Worm (Caenorhabditis elegans) whole organism, L1 larva: ENCODE data around the gene ceh-14.

Experiments used
- C16A3.4 ChIP-seq: fragments of 150-350 bp; optimal IDR thresholded peaks from 2 replicates; lab custom pipeline; 2014; ENCODE audit warnings: missing biosample characterization, missing genetic modification characterization
- C34B4.2 ChIP-seq: sonication (generic microtip); optimal IDR thresholded peaks from 2 replicates; lab custom pipeline; 2017; ENCODE audit warnings: mild to moderate bottlenecking, missing genetic modification characterization, missing compliant biosample characterization
- Y116A8C.19 ChIP-seq: sonication (generic microtip); optimal IDR thresholded peaks from 2 replicates; lab custom pipeline; 2016; ENCODE audit warnings: missing compliant biosample characterization, missing genetic modification characterization, borderline replicate concordance
- aha-1 ChIP-seq: fragments of 150-350 bp; optimal IDR thresholded peaks from 2 replicates; lab custom pipeline; 2014; ENCODE audit warnings: missing biosample characterization, missing genetic modification characterization
- blmp-1 ChIP-seq: fragments of 150-350 bp; optimal IDR thresholded peaks from 2 replicates; lab custom pipeline; 2014; ENCODE audit warnings: missing biosample characterization, missing genetic modification characterization
- ceh-63 ChIP-seq: fragments of 200-800 bp; sonication (Bioruptor generic); optimal IDR thresholded peaks from 2 replicates; lab custom pipeline; 2018; ENCODE audit warnings: mild to moderate bottlenecking, missing genetic modification characterization, missing compliant biosample characterization
- ceh-8 ChIP-seq: fragments of 200-800 bp; sonication (Bioruptor generic); optimal IDR thresholded peaks from 2 replicates; lab custom pipeline; 2018; ENCODE audit warnings: mild to moderate bottlenecking, missing genetic modification characterization, moderate library complexity, missing compliant biosample characterization
- ceh-82 ChIP-seq, 3 experiments: fragments of 150-350 bp in 1 of 3; sonication (generic microtip) in 2 of 3; optimal IDR thresholded peaks; 2 replicates each; lab custom pipeline; 2014 to 2017; ENCODE audit warnings: missing biosample characterization in 3 of 3, missing genetic modification characterization in 3 of 3
- ceh-88 ChIP-seq: fragments of 200-800 bp; sonication (Bioruptor generic); IDR thresholded peaks from 2 replicates; pipeline ENCODE4 v1.3.6; 2022; ENCODE audit warnings: missing genetic modification characterization, missing compliant biosample characterization
- ces-1 ChIP-seq: fragments of 150-350 bp; optimal IDR thresholded peaks from 2 replicates; lab custom pipeline; 2014; ENCODE audit warnings: missing biosample characterization, missing genetic modification reagents, missing genetic modification characterization
- dsc-1 ChIP-seq: sonication (generic microtip); optimal IDR thresholded peaks from 2 replicates; lab custom pipeline; 2016; ENCODE audit warnings: mild to moderate bottlenecking, missing genetic modification characterization, missing compliant biosample characterization
- efl-1 ChIP-seq, 4 experiments: fragments of 150-350 bp; optimal IDR thresholded peaks in 3 of 4; peaks in 1 of 4; 1 replicate in 1 of 4; 2 replicates in 3 of 4; lab custom pipeline; 2014; ENCODE audit warnings: missing biosample characterization in 2 of 4, missing genetic modification characterization in 2 of 4, missing genetic modification reagents in 2 of 4
- efl-3 ChIP-seq: fragments of 200-800 bp; sonication (Bioruptor generic); optimal IDR thresholded peaks from 2 replicates; lab custom pipeline; 2018; ENCODE audit warnings: mild to moderate bottlenecking, missing genetic modification characterization, missing compliant biosample characterization
- egl-27 ChIP-seq, 2 experiments: fragments of 150-350 bp in 1 of 2; sonication (generic microtip); optimal IDR thresholded peaks; 3 replicates each; lab custom pipeline; 2017 to 2018; ENCODE audit warnings: missing biosample characterization in 2 of 2, missing genetic modification characterization in 2 of 2, missing genetic modification reagents in 2 of 2
- elt-2 ChIP-seq: sonication (generic microtip); optimal IDR thresholded peaks from 2 replicates; lab custom pipeline; 2016; ENCODE audit warnings: missing genetic modification characterization, mild to moderate bottlenecking, inconsistent platforms, missing compliant biosample characterization, missing genetic modification reagents
- elt-3 ChIP-seq, 6 experiments: fragments of 150-350 bp in 1 of 6; sonication (generic microtip); optimal IDR thresholded peaks; 2 replicates each; lab custom pipeline; 2017 to 2018; ENCODE audit warnings: missing biosample characterization in 6 of 6, missing genetic modification characterization in 6 of 6, inconsistent platforms in 1 of 6
- ets-5 ChIP-seq: fragments of 200-800 bp; sonication (Bioruptor generic); IDR thresholded peaks from 2 replicates; pipeline ENCODE4 v1.3.6; 2022; ENCODE audit warnings: missing genetic modification characterization, missing compliant biosample characterization
- fkh-10 ChIP-seq: sonication (generic microtip); optimal IDR thresholded peaks from 2 replicates; lab custom pipeline; 2017; ENCODE audit warnings: missing biosample characterization, missing genetic modification reagents, missing genetic modification characterization
- fkh-4 ChIP-seq: sonication (generic microtip); optimal IDR thresholded peaks from 2 replicates; lab custom pipeline; 2016; ENCODE audit warnings: missing compliant biosample characterization, missing genetic modification characterization, borderline replicate concordance
- fkh-8 ChIP-seq: sonication (generic microtip); optimal IDR thresholded peaks from 2 replicates; lab custom pipeline; 2016; ENCODE audit warnings: mild to moderate bottlenecking, missing genetic modification characterization, missing compliant biosample characterization
- grh-1 ChIP-seq: fragments of 200-800 bp; sonication (Bioruptor generic); IDR thresholded peaks from 2 replicates; pipeline ENCODE4 v1.3.6; 2022; ENCODE audit warnings: missing genetic modification reagents, missing genetic modification characterization, missing compliant biosample characterization
- hlh-4 ChIP-seq: sonication (generic microtip); optimal IDR thresholded peaks from 2 replicates; lab custom pipeline; 2016; ENCODE audit warnings: mild to moderate bottlenecking, missing genetic modification characterization, missing compliant biosample characterization
- irx-1 ChIP-seq: sonication (generic microtip); optimal IDR thresholded peaks from 2 replicates; lab custom pipeline; 2016; ENCODE audit warnings: missing genetic modification characterization, missing compliant biosample characterization
- lin-13 ChIP-seq: fragments of 150-350 bp; optimal IDR thresholded peaks from 2 replicates; lab custom pipeline; 2014; ENCODE audit warnings: missing biosample characterization, missing genetic modification reagents, missing genetic modification characterization
- lin-14 ChIP-seq: fragments of 200-800 bp; sonication (Bioruptor generic); optimal IDR thresholded peaks from 2 replicates; lab custom pipeline; 2018; ENCODE audit warnings: mild to moderate bottlenecking, missing genetic modification characterization, moderate library complexity, missing compliant biosample characterization
- lin-15B ChIP-seq: fragments of 150-350 bp; sonication (generic microtip); optimal IDR thresholded peaks from 3 replicates; lab custom pipeline; 2014; ENCODE audit warnings: missing biosample characterization, missing genetic modification characterization
- lin-35 ChIP-seq, 2 experiments: fragments of 150-350 bp; optimal IDR thresholded peaks; 2 replicates each; lab custom pipeline; 2014; ENCODE audit warnings: missing biosample characterization in 2 of 2, missing genetic modification characterization in 2 of 2, missing genetic modification reagents in 2 of 2
- lin-39 ChIP-seq: fragments of 150-350 bp; optimal IDR thresholded peaks from 2 replicates; lab custom pipeline; 2014; ENCODE audit warnings: missing biosample characterization, missing genetic modification reagents, missing genetic modification characterization
- lir-3 ChIP-seq: sonication (generic microtip); optimal IDR thresholded peaks from 2 replicates; lab custom pipeline; 2016; ENCODE audit warnings: mild to moderate bottlenecking, missing genetic modification characterization, moderate library complexity, missing compliant biosample characterization; ENCODE audit not compliant: poor library complexity
- lsy-2 ChIP-seq, 2 experiments: fragments of 150-350 bp; optimal IDR thresholded peaks; 2 replicates each; lab custom pipeline; 2014; ENCODE audit warnings: missing biosample characterization in 2 of 2, missing genetic modification characterization in 2 of 2
- mdl-1 ChIP-seq, 2 experiments: fragments of 150-350 bp; optimal IDR thresholded peaks; 2 replicates each; lab custom pipeline; 2014 to 2017; ENCODE audit warnings: missing biosample characterization in 2 of 2, missing genetic modification characterization in 2 of 2, inconsistent platforms in 1 of 2
- mef-2 ChIP-seq: fragments of 150-350 bp; optimal IDR thresholded peaks from 2 replicates; lab custom pipeline; 2014; ENCODE audit warnings: missing biosample characterization, missing genetic modification characterization
- mep-1 ChIP-seq: fragments of 150-350 bp; optimal IDR thresholded peaks from 2 replicates; lab custom pipeline; 2014; ENCODE audit warnings: missing biosample characterization, missing genetic modification characterization
- nhr-11 ChIP-seq: fragments of 150-350 bp; optimal IDR thresholded peaks from 2 replicates; lab custom pipeline; 2014; ENCODE audit warnings: missing biosample characterization, missing genetic modification characterization
- nhr-12 ChIP-seq: sonication (generic microtip); optimal IDR thresholded peaks from 2 replicates; lab custom pipeline; 2017; ENCODE audit warnings: missing biosample characterization, missing genetic modification characterization
- nhr-28 ChIP-seq: fragments of 150-350 bp; optimal IDR thresholded peaks from 2 replicates; lab custom pipeline; 2014; ENCODE audit warnings: missing biosample characterization, missing genetic modification characterization
- nhr-76 ChIP-seq: sonication (generic microtip); optimal IDR thresholded peaks from 2 replicates; lab custom pipeline; 2017; ENCODE audit warnings: missing biosample characterization, missing genetic modification characterization
- pax-3 ChIP-seq: fragments of 200-800 bp; sonication (Bioruptor generic); optimal IDR thresholded peaks from 2 replicates; lab custom pipeline; 2018; ENCODE audit warnings: mild to moderate bottlenecking, missing genetic modification characterization, moderate library complexity, missing compliant biosample characterization
- rnt-1 ChIP-seq: sonication (generic microtip); optimal IDR thresholded peaks from 2 replicates; lab custom pipeline; 2016; ENCODE audit warnings: mild to moderate bottlenecking, missing genetic modification characterization, moderate library complexity, missing compliant biosample characterization
- skn-1 ChIP-seq: fragments of 150-350 bp; optimal IDR thresholded peaks from 2 replicates; lab custom pipeline; 2014; ENCODE audit warnings: missing biosample characterization, missing genetic modification characterization
- snpc-4 ChIP-seq: fragments of 150-350 bp; optimal IDR thresholded peaks from 2 replicates; lab custom pipeline; 2014; ENCODE audit warnings: missing biosample characterization, missing genetic modification characterization
- snu-23 ChIP-seq: sonication (generic microtip); optimal IDR thresholded peaks from 2 replicates; lab custom pipeline; 2016; ENCODE audit warnings: missing genetic modification characterization, missing compliant biosample characterization
- sptf-1 ChIP-seq: fragments of 150-350 bp; optimal IDR thresholded peaks from 2 replicates; lab custom pipeline; 2014; ENCODE audit warnings: missing biosample characterization, missing genetic modification characterization
- sup-37 ChIP-seq: fragments of 200-800 bp; sonication (Bioruptor generic); optimal IDR thresholded peaks from 2 replicates; lab custom pipeline; 2018; ENCODE audit warnings: mild to moderate bottlenecking, missing genetic modification characterization, missing compliant biosample characterization
- unc-86 ChIP-seq: sonication (generic microtip); optimal IDR thresholded peaks from 2 replicates; lab custom pipeline; 2016; ENCODE audit warnings: missing genetic modification characterization, missing compliant biosample characterization
- zag-1 ChIP-seq: fragments of 150-350 bp; optimal IDR thresholded peaks from 2 replicates; lab custom pipeline; 2014; ENCODE audit warnings: missing biosample characterization, missing genetic modification characterization
- ztf-11 ChIP-seq, 2 experiments: sonication (generic microtip); optimal IDR thresholded peaks; 2 replicates each; lab custom pipeline; 2016 to 2017; ENCODE audit warnings: missing genetic modification characterization in 2 of 2, missing biosample characterization in 1 of 2, missing compliant biosample characterization in 1 of 2
- ztf-4 ChIP-seq: fragments of 150-350 bp; optimal IDR thresholded peaks from 2 replicates; lab custom pipeline; 2014; ENCODE audit warnings: missing biosample characterization, missing genetic modification characterization

Gene ceh-14

DNA sequence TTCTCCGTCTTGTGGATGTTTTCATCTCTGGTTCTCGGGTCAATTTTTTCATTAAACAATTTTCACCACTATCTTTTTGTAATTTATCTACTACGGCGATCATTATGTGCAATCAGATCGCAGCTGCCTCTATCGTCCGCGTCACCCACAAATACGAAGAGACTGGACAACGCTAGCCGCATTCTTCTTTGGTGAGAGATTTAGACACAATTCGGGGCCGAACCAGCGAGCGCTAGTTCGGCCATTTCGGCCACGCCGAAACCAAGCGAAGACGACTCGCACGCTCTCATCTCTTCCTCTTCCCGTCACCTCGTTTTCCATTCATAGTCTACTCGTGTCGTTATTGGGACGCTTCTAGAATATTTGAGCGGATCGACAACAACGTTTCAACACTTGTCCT lies 46.8 kb downstream of the ceh-14 start, which contains the start of gene gly-12 (continued):
- no peak for TF ChIP-seq lin-39 (tag; lab: Kevin White, UChicago)
- TF ChIP-seq mdl-1 (tag; optimal IDR thresholded peaks at IDR 0.05; lab: Kevin White, UChicago), result peak in 1 of 2 experiments; percentile 7
- TF ChIP-seq zag-1 (tag; lab: Kevin White, UChicago), result no peak
- TF ChIP-seq Y116A8C.19 (tag; lab: Kevin White, UChicago), result no peak
- TF ChIP-seq ceh-82 (tag; optimal IDR thresholded peaks at IDR 0.05; lab: Kevin White, UChicago), result peak in 2 of 3 experiments; percentile 6 to 59
- peak; percentile 53 for TF ChIP-seq snu-23 (GFP tag; lab: Kevin White, UChicago)
- TF ChIP-seq nhr-76 (tag; lab: Kevin White, UChicago), result no peak
- no peak for TF ChIP-seq efl-3 (GFP tag; lab: Kevin White, UChicago)
- TF ChIP-seq lin-35 (GFP tag; optimal IDR thresholded peaks at IDR 0.05; lab: Kevin White, UChicago), result peak; percentile 1 to 5
- no peak for TF ChIP-seq hlh-4 (tag; lab: Kevin White, UChicago)
- TF ChIP-seq mef-2 (tag; lab: Kevin White, UChicago), result no peak
- TF ChIP-seq ceh-8 (GFP tag; lab: Kevin White, UChicago), result no peak
- TF ChIP-seq fkh-10 (GFP tag; lab: Kevin White, UChicago), result no peak
- no peak for TF ChIP-seq fkh-8
- TF ChIP-seq elt-3 (tag; optimal IDR thresholded peaks at IDR 0.05; lab: Kevin White, UChicago), result no peak
- TF ChIP-seq nhr-11 (tag; lab: Kevin White, UChicago), result no peak
- TF ChIP-seq unc-86, result peak; percentile 43
- peak; percentile 21 for TF ChIP-seq skn-1 (tag; lab: Kevin White, UChicago)
- peak; percentile 66 for TF ChIP-seq blmp-1 (tag; lab: Kevin White, UChicago)
- TF ChIP-seq ces-1 (GFP tag; lab: Kevin White, UChicago), result no peak
- no peak for TF ChIP-seq ztf-11 (tag; optimal IDR thresholded peaks at IDR 0.05; lab: Kevin White, UChicago)
- TF ChIP-seq nhr-12 (tag; lab: Kevin White, UChicago), result no peak
- TF ChIP-seq ztf-4 (tag; lab: Kevin White, UChicago), result no peak
- TF ChIP-seq sptf-1 (tag; lab: Kevin White, UChicago), result no peak
- no peak for TF ChIP-seq ceh-88 (GFP tag; lab: Robert Waterston, UW)
- TF ChIP-seq fkh-4 (tag; lab: Kevin White, UChicago), result no peak
- TF ChIP-seq egl-27 (tag; optimal IDR thresholded peaks at IDR 0.05; lab: Kevin White, UChicago), result no peak
- TF ChIP-seq grh-1 (GFP tag; lab: Robert Waterston, UW), result no peak
- TF ChIP-seq lin-14 (GFP tag; lab: Kevin White, UChicago), result peak; percentile 84
- no peak for TF ChIP-seq snpc-4 (tag; lab: Kevin White, UChicago)
- TF ChIP-seq irx-1 (tag; lab: Kevin White, UChicago), result no peak
- no peak for TF ChIP-seq dsc-1
- no peak for TF ChIP-seq ceh-63 (GFP tag; lab: Kevin White, UChicago)
- TF ChIP-seq ets-5 (GFP tag; lab: Robert Waterston, UW), result no peak
- TF ChIP-seq lin-15B (tag; lab: Kevin White, UChicago), result no peak
- TF ChIP-seq elt-2, result no peak
- TF ChIP-seq nhr-28 (tag; lab: Kevin White, UChicago), result no peak
- peak in 1 of 2 experiments; percentile 18 for TF ChIP-seq lsy-2 (tag; optimal IDR thresholded peaks at IDR 0.05; lab: Kevin White, UChicago)
- peak; percentile 69 for TF ChIP-seq rnt-1 (tag; lab: Kevin White, UChicago)
- TF ChIP-seq pax-3, result no peak
- no peak for TF ChIP-seq C34B4.2 (tag; lab: Kevin White, UChicago)
- TF ChIP-seq mep-1 (tag; lab: Kevin White, UChicago), result peak; percentile 58
- TF ChIP-seq lir-3, result no peak
- no peak for TF ChIP-seq efl-1 (optimal IDR thresholded peaks at IDR 0.05; lab: Kevin White, UChicago)
- no peak for TF ChIP-seq efl-1 (GFP tag; optimal IDR thresholded peaks at IDR 0.05 in 1 of 2; lab: Kevin White, UChicago)
- TF ChIP-seq lin-13 (GFP tag; lab: Kevin White, UChicago), result no peak
- TF ChIP-seq C16A3.4 (tag; lab: Kevin White, UChicago), result peak; percentile 2
- TF ChIP-seq sup-37 (GFP tag; lab: Kevin White, UChicago), result no peak
- TF ChIP-seq aha-1 (tag; lab: Kevin White, UChicago), result no peak
- TF ChIP-seq, all 84 proteins: peak for 17
